Fruit fly (Drosophila melanogaster): ENCODE data around the gene Cpr65Ay.
"Not testable (repeated sequence)": the region's sequence is repeated elsewhere in the genome, so short reads cannot be mapped to it uniquely, and the experiment has no call there.

The Cpr65Ay gene

dm6 chr3L:6154951-6155394 lies 3.5 kb downstream of the Cpr65Ay start (continued):
- no peak for TF ChIP-seq chn (GFP tag; optimal IDR thresholded peaks at IDR 0.05)
- TF ChIP-seq CG9876 (GFP tag; optimal IDR thresholded peaks at IDR 0.05): no peak

DNA sequence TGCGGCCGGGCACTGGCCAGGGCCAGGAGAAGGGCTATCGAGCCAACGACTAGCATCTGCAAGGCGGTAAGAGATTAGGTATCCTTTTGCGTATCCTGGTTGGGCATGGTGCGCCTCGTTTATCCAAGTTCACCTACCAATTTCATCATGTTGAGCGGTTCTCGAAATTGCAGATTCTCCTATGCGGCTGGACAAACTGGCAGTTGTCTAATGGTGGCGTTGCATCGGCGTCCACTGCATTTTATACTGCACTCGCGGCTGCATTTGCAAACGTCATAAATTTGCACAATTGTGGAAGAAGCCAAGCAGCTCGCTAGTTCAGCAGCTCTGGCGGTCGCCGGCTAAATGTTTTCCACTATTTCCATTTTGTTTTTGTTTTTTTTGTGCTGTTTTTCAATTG lies 5.9 kb downstream of the Cpr65Ay start, which contains the start of gene Acp65Aa:
Acp65Aa (minus strand) TSS at position 215 of the 400 bp plus-strand sequence.
- no peak for TF ChIP-seq Asciz (GFP tag; optimal IDR thresholded peaks at IDR 0.05)
- no peak for TF ChIP-seq tin (GFP tag; optimal IDR thresholded peaks at IDR 0.05)
- TF ChIP-seq dysf (GFP tag; IDR thresholded peaks at IDR 0.05): no peak
- no peak for TF ChIP-seq CG8359 (GFP tag; optimal IDR thresholded peaks at IDR 0.05; ENCODE audit: borderline replicate concordance)
- TF ChIP-seq lmd (GFP tag; IDR thresholded peaks at IDR 0.05): 0 out of 2 replicates have a peak, but pooled peaks have one; percentile 4
- peak; percentile 90 for TF ChIP-seq Ets65A (GFP tag)
- TF ChIP-seq emc (GFP tag; optimal IDR thresholded peaks at IDR 0.05): no peak
- no peak for TF ChIP-seq tx (GFP tag; optimal IDR thresholded peaks at IDR 0.05)
- TF ChIP-seq CG11398 (GFP tag; optimal IDR thresholded peaks at IDR 0.05): no peak
- no peak for TF ChIP-seq CG12104 (GFP tag; optimal IDR thresholded peaks at IDR 0.05)
- TF ChIP-seq Vsx1 (GFP tag; optimal IDR thresholded peaks at IDR 0.05): no peak
- TF ChIP-seq CG6854 (GFP tag; optimal IDR thresholded peaks at IDR 0.05): no peak

- not testable (repeated sequence) for TF ChIP-seq Lim3 (GFP tag; IDR thresholded peaks at IDR 0.05); Kr (GFP tag; optimal IDR thresholded peaks at IDR 0.05); sna (GFP tag; IDR thresholded peaks at IDR 0.05; ENCODE audit: partially characterized antibody)
Measured at dm6 chr3L:6150757-6151354, 7.6 kb downstream of the Cpr65Ay start, which contains the start of the genes Cpr65Ax2 and Lcp65Aa. Cpr65Ax2 (minus strand) TSS chr3L:6150857. Lcp65Aa (plus strand) TSS chr3L:6151304.

DNA sequence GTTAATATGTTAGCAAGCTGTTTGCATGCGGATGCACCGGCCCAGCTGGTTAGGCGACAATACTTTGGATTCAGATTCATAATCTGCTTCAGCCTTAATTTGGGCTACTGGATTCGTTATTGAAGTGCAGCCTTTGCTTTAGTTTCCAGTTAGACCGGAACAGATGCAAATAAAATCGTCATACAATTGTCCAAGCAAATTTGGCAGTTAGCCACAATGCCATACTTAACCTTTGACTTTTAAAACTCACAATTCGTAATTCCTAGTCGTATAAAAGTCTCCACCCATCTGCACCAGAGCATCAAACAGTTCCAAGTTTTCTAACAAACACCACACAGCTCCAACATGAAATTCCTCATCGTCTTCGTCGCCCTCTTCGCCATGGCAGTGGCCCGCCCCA lies 9.2 kb downstream of the Cpr65Ay start, which contains the start of gene Lcp65Ab1:
Lcp65Ab1 (plus strand) TSS at position 301 of the 400 bp plus-strand sequence.
- TF ChIP-seq TFAM (GFP tag; optimal IDR thresholded peaks at IDR 0.05); Abd-B (GFP tag; optimal IDR thresholded peaks at IDR 0.05); MTF-1 (GFP tag; optimal IDR thresholded peaks at IDR 0.05; ENCODE audit: borderline replicate concordance): not testable (repeated sequence)

- TF ChIP-seq CG2875 (GFP tag; optimal IDR thresholded peaks at IDR 0.05); trh (GFP tag; optimal IDR thresholded peaks at IDR 0.05); zen2 (GFP tag; IDR thresholded peaks at IDR 0.05; ENCODE audit: partially characterized antibody): not testable (repeated sequence)
Measured at dm6 chr3L:6147887-6148286, 10.5 kb downstream of the Cpr65Ay start, which contains the start of gene Cpr65Ax1. Cpr65Ax1 (minus strand) TSS chr3L:6147987.

dm6 chr3L:6146374-6146773 lies 12.1 kb downstream of the Cpr65Ay start, which contains the start of gene Lcp65Ab2:
Lcp65Ab2 (plus strand) TSS chr3L:6146674.
- not testable (repeated sequence) for TF ChIP-seq Lpt (GFP tag; optimal IDR thresholded peaks at IDR 0.05); CG30020 (tag; optimal IDR thresholded peaks at IDR 0.05); CG10959 (GFP tag; IDR thresholded peaks at IDR 0.05)

- no peak for TF ChIP-seq CG5245 (GFP tag; optimal IDR thresholded peaks at IDR 0.05)
- peak; percentile 93 for TF ChIP-seq Ets65A (GFP tag)
- TF ChIP-seq CG3065 (GFP tag; optimal IDR thresholded peaks at IDR 0.05): no peak
- no peak for TF ChIP-seq CG7987 (GFP tag; optimal IDR thresholded peaks at IDR 0.05)
- no peak for TF ChIP-seq Pdp1 (GFP tag; optimal IDR thresholded peaks at IDR 0.05)
- TF ChIP-seq CG3281 (GFP tag; optimal IDR thresholded peaks at IDR 0.05): no peak
- 0 out of 3 replicates have a peak, but pooled peaks have one; percentile 6 for TF ChIP-seq Dbx (GFP tag; IDR thresholded peaks at IDR 0.05)
- TF ChIP-seq lov (optimal IDR thresholded peaks at IDR 0.05): no peak
- no peak for TF ChIP-seq lov (GFP tag; IDR thresholded peaks at IDR 0.05)
- TF ChIP-seq CG14965 (GFP tag; optimal IDR thresholded peaks at IDR 0.05; ENCODE audit: borderline replicate concordance): no peak
- TF ChIP-seq Hr39 (optimal IDR thresholded peaks at IDR 0.05): no peak
- no peak for TF ChIP-seq CG11398 (GFP tag; optimal IDR thresholded peaks at IDR 0.05)
- TF ChIP-seq CG4707 (GFP tag; optimal IDR thresholded peaks at IDR 0.05): no peak
Measured at dm6 chr3L:6144769-6145220, 13.6 kb downstream of the Cpr65Ay start, which contains the start of gene Lcp65Ac. Lcp65Ac (plus strand) TSS chr3L:6144819.
